Worm (Caenorhabditis elegans) whole organism, L1 larva: ENCODE results near the gene F26F4.5.

Experiments used
- C16A3.4 ChIP-seq: fragments of 150-350 bp; optimal IDR thresholded peaks from 2 replicates; lab custom pipeline; 2014; ENCODE audit warnings: missing biosample characterization, missing genetic modification characterization
- C34B4.2 ChIP-seq: sonication (generic microtip); optimal IDR thresholded peaks from 2 replicates; lab custom pipeline; 2017; ENCODE audit warnings: mild to moderate bottlenecking, missing genetic modification characterization, missing compliant biosample characterization
- F16B12.6 ChIP-seq: fragments of 150-350 bp; optimal IDR thresholded peaks from 2 replicates; lab custom pipeline; 2014; ENCODE audit warnings: missing biosample characterization, missing genetic modification characterization
- Y116A8C.19 ChIP-seq: sonication (generic microtip); optimal IDR thresholded peaks from 2 replicates; lab custom pipeline; 2016; ENCODE audit warnings: missing compliant biosample characterization, missing genetic modification characterization, borderline replicate concordance
- aha-1 ChIP-seq: fragments of 150-350 bp; optimal IDR thresholded peaks from 2 replicates; lab custom pipeline; 2014; ENCODE audit warnings: missing biosample characterization, missing genetic modification characterization
- alr-1 ChIP-seq: fragments of 200-800 bp; sonication (Bioruptor generic); optimal IDR thresholded peaks from 2 replicates; lab custom pipeline; 2018; ENCODE audit warnings: borderline replicate concordance, mild to moderate bottlenecking, missing genetic modification characterization, missing compliant biosample characterization
- ama-1 ChIP-seq: fragments of 150-350 bp; optimal IDR thresholded peaks from 2 replicates; lab custom pipeline; 2014
- ceh-63 ChIP-seq: fragments of 200-800 bp; sonication (Bioruptor generic); optimal IDR thresholded peaks from 2 replicates; lab custom pipeline; 2018; ENCODE audit warnings: mild to moderate bottlenecking, missing genetic modification characterization, missing compliant biosample characterization
- ceh-8 ChIP-seq: fragments of 200-800 bp; sonication (Bioruptor generic); optimal IDR thresholded peaks from 2 replicates; lab custom pipeline; 2018; ENCODE audit warnings: mild to moderate bottlenecking, missing genetic modification characterization, moderate library complexity, missing compliant biosample characterization
- ceh-82 ChIP-seq, 3 experiments: fragments of 150-350 bp in 1 of 3; sonication (generic microtip) in 2 of 3; optimal IDR thresholded peaks; 2 replicates each; lab custom pipeline; 2014 to 2017; ENCODE audit warnings: missing biosample characterization in 3 of 3, missing genetic modification characterization in 3 of 3
- ces-1 ChIP-seq: fragments of 150-350 bp; optimal IDR thresholded peaks from 2 replicates; lab custom pipeline; 2014; ENCODE audit warnings: missing biosample characterization, missing genetic modification reagents, missing genetic modification characterization
- dpl-1 ChIP-seq, 3 experiments: fragments of 150-350 bp in 2 of 3; sonication (generic microtip) in 1 of 3; optimal IDR thresholded peaks; 2 replicates each; lab custom pipeline; 2014 to 2017; ENCODE audit warnings: missing biosample characterization in 3 of 3, missing genetic modification characterization in 3 of 3, missing genetic modification reagents in 3 of 3
- efl-1 ChIP-seq, 4 experiments: fragments of 150-350 bp; optimal IDR thresholded peaks in 3 of 4; peaks in 1 of 4; 1 replicate in 1 of 4; 2 replicates in 3 of 4; lab custom pipeline; 2014; ENCODE audit warnings: missing biosample characterization in 2 of 4, missing genetic modification characterization in 2 of 4, missing genetic modification reagents in 2 of 4
- egl-13 ChIP-seq: sonication (generic microtip); optimal IDR thresholded peaks from 2 replicates; lab custom pipeline; 2016; ENCODE audit warnings: missing genotype, missing genetic modification reagents, missing genetic modification characterization, missing compliant biosample characterization
- egl-27 ChIP-seq, 2 experiments: fragments of 150-350 bp in 1 of 2; sonication (generic microtip); optimal IDR thresholded peaks; 3 replicates each; lab custom pipeline; 2017 to 2018; ENCODE audit warnings: missing biosample characterization in 2 of 2, missing genetic modification characterization in 2 of 2, missing genetic modification reagents in 2 of 2
- elt-2 ChIP-seq: sonication (generic microtip); optimal IDR thresholded peaks from 2 replicates; lab custom pipeline; 2016; ENCODE audit warnings: missing genetic modification characterization, mild to moderate bottlenecking, inconsistent platforms, missing compliant biosample characterization, missing genetic modification reagents
- fkh-10 ChIP-seq: sonication (generic microtip); optimal IDR thresholded peaks from 2 replicates; lab custom pipeline; 2017; ENCODE audit warnings: missing biosample characterization, missing genetic modification reagents, missing genetic modification characterization
- fkh-4 ChIP-seq: sonication (generic microtip); optimal IDR thresholded peaks from 2 replicates; lab custom pipeline; 2016; ENCODE audit warnings: missing compliant biosample characterization, missing genetic modification characterization, borderline replicate concordance
- fkh-8 ChIP-seq: sonication (generic microtip); optimal IDR thresholded peaks from 2 replicates; lab custom pipeline; 2016; ENCODE audit warnings: mild to moderate bottlenecking, missing genetic modification characterization, missing compliant biosample characterization
- grh-1 ChIP-seq: fragments of 200-800 bp; sonication (Bioruptor generic); IDR thresholded peaks from 2 replicates; pipeline ENCODE4 v1.3.6; 2022; ENCODE audit warnings: missing genetic modification reagents, missing genetic modification characterization, missing compliant biosample characterization
- hlh-17 ChIP-seq: fragments of 200-800 bp; sonication (Bioruptor generic); optimal IDR thresholded peaks from 2 replicates; lab custom pipeline; 2018; ENCODE audit warnings: missing genetic modification characterization, mild to moderate bottlenecking, missing compliant biosample characterization, moderate library complexity, borderline replicate concordance
- hlh-4 ChIP-seq: sonication (generic microtip); optimal IDR thresholded peaks from 2 replicates; lab custom pipeline; 2016; ENCODE audit warnings: mild to moderate bottlenecking, missing genetic modification characterization, missing compliant biosample characterization
- hpl-2 ChIP-seq: fragments of 150-350 bp; optimal IDR thresholded peaks from 2 replicates; lab custom pipeline; 2014; ENCODE audit warnings: missing biosample characterization, missing genetic modification reagents, missing genetic modification characterization
- isw-1 ChIP-seq: fragments of 200-800 bp; sonication (Bioruptor generic); IDR thresholded peaks from 2 replicates; pipeline ENCODE4 v1.3.6; 2022; ENCODE audit warnings: missing genetic modification characterization, missing compliant biosample characterization
- lin-13 ChIP-seq: fragments of 150-350 bp; optimal IDR thresholded peaks from 2 replicates; lab custom pipeline; 2014; ENCODE audit warnings: missing biosample characterization, missing genetic modification reagents, missing genetic modification characterization
- lin-14 ChIP-seq: fragments of 200-800 bp; sonication (Bioruptor generic); optimal IDR thresholded peaks from 2 replicates; lab custom pipeline; 2018; ENCODE audit warnings: mild to moderate bottlenecking, missing genetic modification characterization, moderate library complexity, missing compliant biosample characterization
- lin-39 ChIP-seq: fragments of 150-350 bp; optimal IDR thresholded peaks from 2 replicates; lab custom pipeline; 2014; ENCODE audit warnings: missing biosample characterization, missing genetic modification reagents, missing genetic modification characterization
- lir-3 ChIP-seq: sonication (generic microtip); optimal IDR thresholded peaks from 2 replicates; lab custom pipeline; 2016; ENCODE audit warnings: mild to moderate bottlenecking, missing genetic modification characterization, moderate library complexity, missing compliant biosample characterization; ENCODE audit not compliant: poor library complexity
- mab-9 ChIP-seq: fragments of 200-800 bp; sonication (Bioruptor generic); IDR thresholded peaks from 2 replicates; pipeline ENCODE4 v1.3.6; 2022; ENCODE audit warnings: missing genetic modification reagents, missing genetic modification characterization, missing compliant biosample characterization
- mdl-1 ChIP-seq, 2 experiments: fragments of 150-350 bp; optimal IDR thresholded peaks; 2 replicates each; lab custom pipeline; 2014 to 2017; ENCODE audit warnings: missing biosample characterization in 2 of 2, missing genetic modification characterization in 2 of 2, inconsistent platforms in 1 of 2
- mep-1 ChIP-seq: fragments of 150-350 bp; optimal IDR thresholded peaks from 2 replicates; lab custom pipeline; 2014; ENCODE audit warnings: missing biosample characterization, missing genetic modification characterization
- nhr-11 ChIP-seq: fragments of 150-350 bp; optimal IDR thresholded peaks from 2 replicates; lab custom pipeline; 2014; ENCODE audit warnings: missing biosample characterization, missing genetic modification characterization
- nhr-12 ChIP-seq: sonication (generic microtip); optimal IDR thresholded peaks from 2 replicates; lab custom pipeline; 2017; ENCODE audit warnings: missing biosample characterization, missing genetic modification characterization
- nhr-237 ChIP-seq: fragments of 150-350 bp; optimal IDR thresholded peaks from 2 replicates; lab custom pipeline; 2014; ENCODE audit warnings: missing biosample characterization, missing genetic modification characterization
- nhr-47 ChIP-seq: sonication (generic microtip); optimal IDR thresholded peaks from 2 replicates; lab custom pipeline; 2016; ENCODE audit warnings: mild to moderate bottlenecking, missing genetic modification characterization, moderate library complexity, missing compliant biosample characterization
- nhr-71 ChIP-seq: sonication (generic microtip); optimal IDR thresholded peaks from 2 replicates; lab custom pipeline; 2016; ENCODE audit warnings: mild to moderate bottlenecking, missing genetic modification characterization, moderate library complexity, missing compliant biosample characterization
- nhr-77 ChIP-seq: fragments of 150-350 bp; optimal IDR thresholded peaks from 2 replicates; lab custom pipeline; 2014; ENCODE audit warnings: missing biosample characterization, missing genetic modification characterization
- nhr-85 ChIP-seq: sonication (generic microtip); peaks from one replicate; lab custom pipeline; 2016; ENCODE audit warnings: missing genetic modification characterization, inconsistent platforms, missing compliant biosample characterization
- nhr-90 ChIP-seq: sonication (generic microtip); optimal IDR thresholded peaks from 2 replicates; lab custom pipeline; 2016; ENCODE audit warnings: mild to moderate bottlenecking, missing genetic modification characterization, missing compliant biosample characterization; ENCODE audit not compliant: poor library complexity
- pqm-1 ChIP-seq: sonication (generic microtip); optimal IDR thresholded peaks from 3 replicates; lab custom pipeline; 2017; ENCODE audit warnings: missing biosample characterization, missing genetic modification characterization
- rnt-1 ChIP-seq: sonication (generic microtip); optimal IDR thresholded peaks from 2 replicates; lab custom pipeline; 2016; ENCODE audit warnings: mild to moderate bottlenecking, missing genetic modification characterization, moderate library complexity, missing compliant biosample characterization
- skn-1 ChIP-seq: fragments of 150-350 bp; optimal IDR thresholded peaks from 2 replicates; lab custom pipeline; 2014; ENCODE audit warnings: missing biosample characterization, missing genetic modification characterization
- sptf-1 ChIP-seq: fragments of 150-350 bp; optimal IDR thresholded peaks from 2 replicates; lab custom pipeline; 2014; ENCODE audit warnings: missing biosample characterization, missing genetic modification characterization
- sup-37 ChIP-seq: fragments of 200-800 bp; sonication (Bioruptor generic); optimal IDR thresholded peaks from 2 replicates; lab custom pipeline; 2018; ENCODE audit warnings: mild to moderate bottlenecking, missing genetic modification characterization, missing compliant biosample characterization
- tbx-2 ChIP-seq: sonication (generic microtip); optimal IDR thresholded peaks from 2 replicates; lab custom pipeline; 2016; ENCODE audit warnings: missing genetic modification characterization, missing compliant biosample characterization
- unc-130 ChIP-seq: fragments of 150-350 bp; optimal IDR thresholded peaks from 2 replicates; lab custom pipeline; 2017; ENCODE audit warnings: missing biosample characterization, missing genetic modification characterization, inconsistent platforms
- unc-30 ChIP-seq: sonication (generic microtip); optimal IDR thresholded peaks from 2 replicates; lab custom pipeline; 2017; ENCODE audit warnings: missing biosample characterization, missing genetic modification characterization
- unc-98 ChIP-seq: fragments of 200-800 bp; sonication (Bioruptor generic); IDR thresholded peaks from 2 replicates; pipeline ENCODE4 v1.3.6; 2022; ENCODE audit warnings: missing genetic modification characterization, missing compliant biosample characterization
- vab-15 ChIP-seq: sonication (generic microtip); optimal IDR thresholded peaks from 2 replicates; lab custom pipeline; 2017; ENCODE audit warnings: missing genotype, mild to moderate bottlenecking, missing genetic modification characterization, missing compliant biosample characterization
- xbp-1 ChIP-seq: sonication (generic microtip); optimal IDR thresholded peaks from 2 replicates; lab custom pipeline; 2016; ENCODE audit warnings: missing genetic modification characterization, missing compliant biosample characterization
- zip-4 ChIP-seq: fragments of 200-800 bp; sonication (Bioruptor generic); optimal IDR thresholded peaks from 2 replicates; lab custom pipeline; 2018; ENCODE audit warnings: mild to moderate bottlenecking, missing genetic modification characterization, moderate library complexity, missing compliant biosample characterization
- ztf-4 ChIP-seq: fragments of 150-350 bp; optimal IDR thresholded peaks from 2 replicates; lab custom pipeline; 2014; ENCODE audit warnings: missing biosample characterization, missing genetic modification characterization

Gene F26F4.5

ce11 chrIII:4912317-4912716, 21.3 kb upstream of the F26F4.5 start, which contains the start of the genes F26F4.9 and cee-1 (continued):
- TF ChIP-seq ces-1 (GFP tag; lab: Kevin White, UChicago) = no peak
- peak; percentile 44 for TF ChIP-seq elt-2 (tag; lab: Kevin White, UChicago)
- TF ChIP-seq nhr-71 (tag; lab: Kevin White, UChicago) = peak; percentile 84
- TF ChIP-seq ceh-63 = no peak
- TF ChIP-seq nhr-77 = no peak
- no peak for TF ChIP-seq vab-15 (tag; lab: Kevin White, UChicago)
- no peak for TF ChIP-seq C34B4.2 (tag; lab: Kevin White, UChicago)
- TF ChIP-seq lin-13 (GFP tag; lab: Kevin White, UChicago) = peak; percentile 21
- TF ChIP-seq dpl-1 (GFP tag; optimal IDR thresholded peaks at IDR 0.05; lab: Kevin White, UChicago) = peak; percentile 61 to 76 (median 68)
- peak; percentile 73 for TF ChIP-seq Y116A8C.19
- TF ChIP-seq rnt-1 (tag; lab: Kevin White, UChicago) = peak; percentile 96
- peak; percentile 8 for TF ChIP-seq zip-4
- TF ChIP-seq mdl-1 (tag; optimal IDR thresholded peaks at IDR 0.05; lab: Kevin White, UChicago) = no peak
- TF ChIP-seq ztf-4 = no peak
- no peak for TF ChIP-seq sup-37
- TF ChIP-seq lin-39 (tag; lab: Kevin White, UChicago) = no peak
- no peak for TF ChIP-seq nhr-11 (tag; lab: Kevin White, UChicago)
- TF ChIP-seq efl-1 (optimal IDR thresholded peaks at IDR 0.05; lab: Kevin White, UChicago) = peak; percentile 63 to 79
- peak; percentile 78 to 96 for TF ChIP-seq efl-1 (GFP tag; optimal IDR thresholded peaks at IDR 0.05 in 1 of 2; lab: Kevin White, UChicago)
- TF ChIP-seq unc-130 (tag; lab: Kevin White, UChicago) = no peak
- TF ChIP-seq egl-27 (tag; optimal IDR thresholded peaks at IDR 0.05; lab: Kevin White, UChicago) = no peak
- no peak for TF ChIP-seq aha-1
- TF ChIP-seq nhr-12 = no peak
- peak; percentile 40 for TF ChIP-seq F16B12.6 (tag; lab: Kevin White, UChicago)
- peak; percentile 82 for TF ChIP-seq tbx-2 (tag; lab: Kevin White, UChicago)
- TF ChIP-seq fkh-10 (GFP tag; lab: Kevin White, UChicago) = no peak
- no peak for TF ChIP-seq sptf-1
- TF ChIP-seq ceh-8 = no peak
- TF ChIP-seq ceh-82 (tag; optimal IDR thresholded peaks at IDR 0.05; lab: Kevin White, UChicago) = peak in 2 of 3 experiments; percentile 19 to 47
- peak; percentile 93 for TF ChIP-seq lir-3 (tag; lab: Kevin White, UChicago)
- no peak for TF ChIP-seq pqm-1 (tag; lab: Kevin White, UChicago)
- no peak for TF ChIP-seq hlh-17
- peak; percentile 91 for TF ChIP-seq fkh-4 (tag; lab: Kevin White, UChicago)
- TF ChIP-seq hpl-2 (GFP tag; lab: Kevin White, UChicago) = no peak
- peak; percentile 22 for TF ChIP-seq skn-1 (tag; lab: Kevin White, UChicago)
- peak; percentile 78 for TF ChIP-seq xbp-1
- no peak; the same call in 1 of the 2 replicates for TF ChIP-seq mab-9 (GFP tag; lab: Robert Waterston, UW)
- peak; percentile 22 for TF ChIP-seq hlh-4 (tag; lab: Kevin White, UChicago)
- peak; percentile 35 for TF ChIP-seq C16A3.4 (tag; lab: Kevin White, UChicago)
- peak; percentile 70 for TF ChIP-seq fkh-8
- peak; percentile 75 for TF ChIP-seq egl-13
- no peak for TF ChIP-seq alr-1 (tag; lab: Kevin White, UChicago)
- peak; percentile 71 for TF ChIP-seq lin-14 (GFP tag; lab: Kevin White, UChicago)
- peak; percentile 35 for TF ChIP-seq isw-1
- no peak for TF ChIP-seq unc-98 (GFP tag; lab: Robert Waterston, UW)
- TF ChIP-seq nhr-90 (tag; lab: Kevin White, UChicago) = peak; percentile 84
- no peak for TF ChIP-seq unc-30 (tag; lab: Kevin White, UChicago)
- peak; percentile 84 for TF ChIP-seq mep-1 (tag; lab: Kevin White, UChicago)
- TF ChIP-seq ama-1 = no peak
- no peak for TF ChIP-seq nhr-237 (tag; lab: Kevin White, UChicago)
- TF ChIP-seq nhr-47 (tag; lab: Kevin White, UChicago) = peak; percentile 82
- no peak for TF ChIP-seq grh-1 (GFP tag; lab: Robert Waterston, UW)
- TF ChIP-seq nhr-85 (tag; lab: Kevin White, UChicago) = peak; percentile 82
